Worm (Caenorhabditis elegans) whole organism, L4/young adult: ENCODE results near the gene srb-19.

ENCODE experiments used
- W03F9.2 ChIP-seq: fragments of 150-350 bp; optimal IDR thresholded peaks from 2 replicates; lab custom pipeline; 2014; ENCODE audit warnings: missing biosample characterization, missing genetic modification characterization
- dao-5 ChIP-seq: sonication (generic microtip); optimal IDR thresholded peaks from 2 replicates; lab custom pipeline; 2016; ENCODE audit warnings: missing genotype, missing genetic modification characterization, moderate library complexity, missing compliant biosample characterization
- him-1 ChIP-seq: sonication (generic microtip); optimal IDR thresholded peaks from 2 replicates; lab custom pipeline; 2016; ENCODE audit warnings: missing genotype, missing genetic modification reagents, missing genetic modification characterization, missing compliant biosample characterization

The srb-19 gene

DNA sequence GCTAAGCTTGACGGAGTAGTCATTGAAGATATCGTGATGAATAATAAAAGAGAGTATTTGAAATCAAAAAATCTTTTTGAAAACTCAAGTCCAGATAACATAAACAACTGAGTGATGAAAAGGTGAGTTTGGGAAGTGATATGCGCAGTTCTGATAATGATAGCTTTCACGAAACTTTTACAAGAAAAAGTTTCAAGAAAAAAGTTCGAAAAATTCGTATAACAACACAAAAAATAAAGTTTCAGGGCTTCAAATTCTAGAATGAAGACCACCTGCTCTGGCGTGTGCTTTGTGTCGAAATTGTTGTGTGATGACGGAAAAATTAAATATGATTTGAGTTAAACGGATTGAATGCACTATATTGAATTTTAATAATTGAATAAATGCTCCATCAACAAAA, at the start of gene srb-19:
Gene srb-19 (minus strand): TSS at position 101 of the 400 bp plus-strand sequence.
- TF ChIP-seq dao-5 (tag; lab: Kevin White, UChicago): no peak
- no peak for TF ChIP-seq him-1 (tag; lab: Kevin White, UChicago)
- TF ChIP-seq W03F9.2: no peak

DNA sequence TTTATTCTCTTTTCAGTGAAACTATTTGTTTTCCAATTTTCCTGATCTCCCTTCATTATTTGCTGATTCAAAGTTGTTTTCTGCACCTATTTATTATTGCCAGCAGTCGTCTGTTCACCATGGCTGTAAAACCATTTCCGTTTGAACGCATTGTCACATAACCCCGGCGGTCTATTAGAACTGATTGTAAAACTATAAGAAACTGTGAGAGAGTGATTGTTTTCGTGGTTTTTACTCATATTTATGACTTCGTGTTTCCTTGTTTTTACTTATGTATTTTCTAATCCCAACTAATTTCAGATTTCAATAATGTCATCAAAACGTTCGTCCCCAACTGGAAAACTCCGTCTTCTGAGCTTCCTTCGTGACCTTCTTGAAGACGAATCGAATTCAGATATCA, 43.0 kb upstream of the srb-19 start, which contains the start of gene F19F10.1:
Gene F19F10.1 (plus strand): TSS at position 301 of the 400 bp plus-strand sequence.
- TF ChIP-seq dao-5 (tag; lab: Kevin White, UChicago) (no peak), him-1 (tag; lab: Kevin White, UChicago) (no peak), W03F9.2 (no peak)

DNA sequence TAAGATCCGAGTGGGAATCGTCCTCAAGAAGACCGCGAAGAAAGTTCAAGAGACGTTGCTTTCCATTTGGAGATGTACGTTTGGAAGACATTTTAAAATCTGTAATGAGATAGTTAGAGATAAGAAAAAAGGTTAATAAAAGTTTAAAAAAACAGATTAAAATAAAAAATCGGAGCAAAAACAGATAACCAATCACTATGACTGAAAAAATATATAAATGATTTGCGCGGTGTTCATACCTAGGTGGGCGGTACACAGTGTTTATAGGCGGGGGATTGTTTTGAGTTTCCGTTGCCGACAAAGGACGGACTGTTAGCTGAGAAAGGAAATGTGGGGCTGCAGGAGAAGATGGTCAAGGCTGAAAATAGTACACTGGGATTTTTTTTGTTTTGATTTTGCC, 38.7 kb upstream of the srb-19 start, which contains the start of gene ets-7:
Gene ets-7 (minus strand): TSS at position 101 of the 400 bp plus-strand sequence.
- no peak for TF ChIP-seq W03F9.2
- TF ChIP-seq him-1 (tag; lab: Kevin White, UChicago): no peak
- TF ChIP-seq dao-5 (tag; lab: Kevin White, UChicago): no peak

DNA sequence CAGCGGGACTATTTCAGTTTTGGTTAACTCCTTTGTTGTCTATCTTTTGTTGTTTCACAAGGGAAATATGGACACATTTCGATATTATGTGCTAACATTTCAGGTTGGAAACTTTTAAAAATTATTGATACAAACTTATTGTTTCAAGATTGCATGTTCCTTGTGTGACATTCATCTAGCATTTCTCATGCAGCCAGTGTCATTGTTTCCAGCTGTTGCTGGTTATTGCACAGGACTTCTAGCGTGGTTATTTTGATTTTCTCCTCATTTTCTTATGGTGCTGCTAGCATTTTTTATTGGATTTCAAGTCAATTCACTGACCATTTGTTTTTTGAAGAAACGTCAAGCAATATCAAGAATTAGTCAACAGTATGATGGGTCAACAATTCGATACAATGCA, 35.9 kb upstream of the srb-19 start:
- TF ChIP-seq him-1 (tag; lab: Kevin White, UChicago) (no peak), W03F9.2 (no peak), dao-5 (tag; lab: Kevin White, UChicago) (no peak)

DNA sequence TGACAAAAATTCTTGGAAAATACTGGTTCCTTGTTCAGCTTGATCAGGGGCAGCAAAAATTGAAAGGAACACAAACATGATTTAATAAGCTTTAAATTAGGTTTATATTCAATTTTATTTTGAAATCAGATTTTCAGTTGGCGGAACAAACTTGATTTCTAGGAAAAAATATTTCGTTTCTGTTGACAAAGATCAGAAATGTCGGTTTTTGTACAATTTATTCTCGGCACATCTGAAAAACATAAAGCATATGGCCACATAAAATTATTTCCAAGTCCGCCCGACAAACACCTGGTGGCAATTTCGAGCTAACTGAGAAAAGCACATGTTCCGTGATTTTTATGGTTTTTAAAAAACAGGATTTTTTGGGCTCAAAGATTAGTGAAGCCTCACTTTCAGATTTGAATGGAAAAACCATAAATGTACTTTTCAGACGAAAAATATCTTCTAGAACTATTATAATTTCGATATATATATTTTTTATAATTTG, 33.9 kb upstream of the srb-19 start, which contains the start of gene ttr-10:
Gene ttr-10 (minus strand): TSS at position 51 of the 490 bp plus-strand sequence.
- TF ChIP-seq dao-5 (tag; lab: Kevin White, UChicago) (no peak), him-1 (tag; lab: Kevin White, UChicago) (no peak), W03F9.2 (no peak)

DNA sequence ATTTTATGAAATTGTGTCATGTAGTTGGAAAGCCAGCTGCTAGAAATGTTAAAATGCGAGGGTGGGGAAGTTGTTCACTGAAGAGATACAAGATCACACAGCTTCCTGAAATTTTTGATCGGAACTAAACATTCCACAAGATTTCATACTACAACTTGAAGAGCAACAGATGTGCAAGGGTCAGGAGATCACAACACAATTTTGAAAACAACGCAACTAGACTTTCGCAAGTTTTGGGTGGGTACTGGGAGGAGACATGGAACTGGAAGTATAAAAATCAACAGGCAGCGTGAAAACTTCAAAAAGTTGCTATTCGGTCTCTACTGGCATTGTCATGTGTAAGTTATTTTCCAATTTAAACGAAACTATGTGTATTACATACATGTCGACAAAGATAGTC, 31.8 kb upstream of the srb-19 start, which contains the start of gene F19F10.3:
Gene F19F10.3 (plus strand): TSS at position 301 of the 400 bp plus-strand sequence.
- TF ChIP-seq W03F9.2 (no peak), him-1 (tag; lab: Kevin White, UChicago) (no peak), dao-5 (tag; lab: Kevin White, UChicago) (no peak)

DNA sequence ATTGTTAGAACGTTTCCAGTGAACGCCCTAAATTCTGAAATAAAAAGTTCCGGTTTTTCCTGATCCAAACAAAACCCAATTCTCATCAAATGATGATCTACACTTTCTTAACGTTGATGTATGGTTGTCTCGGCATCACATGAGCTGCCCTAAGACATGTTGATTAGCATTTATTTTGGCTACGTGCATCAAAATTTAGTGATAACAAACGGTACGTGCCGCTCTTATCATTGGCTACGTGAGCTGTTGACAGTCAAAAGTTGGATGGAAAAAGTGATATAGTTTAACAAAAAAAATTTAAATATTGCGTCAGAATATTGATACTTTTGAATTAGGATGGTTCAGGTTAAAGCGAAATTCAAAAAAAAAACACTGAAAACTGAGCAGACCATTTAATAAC, 28.0 kb upstream of the srb-19 start:
- TF ChIP-seq him-1 (tag; lab: Kevin White, UChicago): no peak
- TF ChIP-seq W03F9.2: no peak
- TF ChIP-seq dao-5 (tag; lab: Kevin White, UChicago): no peak

DNA sequence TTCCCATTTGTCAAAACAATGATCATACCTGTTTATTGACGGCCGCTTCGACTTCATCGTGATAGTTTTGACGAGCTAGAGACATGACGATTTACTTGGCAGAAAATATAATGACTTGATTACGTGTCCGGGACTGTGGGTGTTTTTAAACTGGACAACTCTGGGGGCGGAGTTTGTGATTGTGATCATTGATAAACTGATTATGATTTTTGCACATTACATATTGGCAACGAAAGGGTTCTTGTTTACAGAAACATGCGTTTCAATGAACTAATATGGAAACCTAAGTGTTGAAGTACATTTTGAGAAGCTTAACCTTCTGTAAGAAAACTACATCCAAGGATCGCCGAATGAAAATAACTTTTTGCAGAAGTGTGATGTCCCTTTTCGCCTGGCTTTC, 27.5 kb upstream of the srb-19 start, which contains the start of gene ftn-1:
Gene ftn-1 (minus strand): TSS at position 101 of the 400 bp plus-strand sequence.
- TF ChIP-seq W03F9.2 (no peak), him-1 (tag; lab: Kevin White, UChicago) (no peak)

DNA sequence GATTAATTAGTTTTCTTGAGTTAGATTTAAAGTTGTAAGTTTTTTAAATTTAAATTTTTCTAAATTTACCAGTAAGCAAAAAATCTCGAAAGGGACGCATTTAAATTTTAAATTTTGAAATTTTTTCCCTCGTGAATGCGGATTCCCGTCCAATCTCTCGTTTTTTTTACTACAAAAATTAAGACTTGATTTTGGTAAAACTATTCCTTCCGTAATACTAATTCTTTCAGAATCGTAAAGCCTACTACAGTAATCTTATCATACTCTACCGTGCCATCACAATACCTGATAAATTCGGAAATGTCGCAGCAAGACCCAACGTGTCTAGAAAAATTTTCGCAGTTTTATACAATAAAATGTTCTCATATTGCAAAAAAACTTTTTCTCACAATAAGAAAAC, 25.2 kb upstream of the srb-19 start, which contains the start of the genes C54F6.19 and nhx-3:
Gene C54F6.19 (plus strand): TSS at position 301 of the 400 bp plus-strand sequence.
Gene nhx-3 (minus strand): TSS at position 337 of the 400 bp plus-strand sequence.
- TF ChIP-seq W03F9.2: no peak
- TF ChIP-seq dao-5 (tag; lab: Kevin White, UChicago): no peak
- no peak for TF ChIP-seq him-1 (tag; lab: Kevin White, UChicago)

DNA sequence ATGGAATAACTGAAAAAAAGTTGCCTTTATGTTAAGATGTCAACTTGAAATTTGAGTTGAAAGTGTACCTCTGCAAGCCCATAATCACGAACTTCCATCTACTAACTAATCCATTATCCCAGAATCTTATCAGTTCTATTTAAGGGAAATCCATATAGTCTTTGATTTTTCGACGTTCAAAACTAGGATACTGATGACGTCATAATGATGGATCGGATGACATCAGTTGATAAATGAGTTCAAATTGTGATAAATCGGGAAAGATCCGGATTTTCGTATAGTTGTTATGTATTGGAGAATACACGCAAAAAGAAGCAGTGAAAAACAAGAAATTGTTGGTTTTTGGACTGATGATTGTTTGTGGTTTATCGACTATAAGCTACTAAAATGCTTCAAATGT, 23.8 kb upstream of the srb-19 start:
- TF ChIP-seq dao-5 (tag; lab: Kevin White, UChicago) (no peak), W03F9.2 (no peak), him-1 (tag; lab: Kevin White, UChicago) (no peak)

DNA sequence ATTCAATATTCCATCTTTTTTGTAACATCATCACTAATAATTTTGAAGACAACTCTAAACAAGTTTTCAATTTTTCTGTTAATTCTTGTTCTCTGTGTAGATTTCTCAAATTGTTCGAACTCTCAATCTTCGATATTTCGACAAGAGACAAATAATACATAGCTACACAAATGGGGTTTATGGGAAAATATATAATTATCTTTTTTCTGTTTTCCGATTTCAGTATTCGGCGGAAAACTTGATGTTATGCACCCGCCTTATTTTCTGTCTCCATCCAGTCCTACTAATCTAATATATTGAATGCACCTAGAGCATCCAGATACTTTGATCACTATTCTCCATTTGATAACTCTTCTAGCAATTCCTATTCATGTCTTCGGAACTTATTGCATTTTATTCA, 19.0 kb upstream of the srb-19 start, which contains the start of gene srh-268:
Gene srh-268 (plus strand): TSS at position 301 of the 400 bp plus-strand sequence.
- TF ChIP-seq him-1 (tag; lab: Kevin White, UChicago): no peak
- TF ChIP-seq W03F9.2: no peak
- TF ChIP-seq dao-5 (tag; lab: Kevin White, UChicago): no peak

DNA sequence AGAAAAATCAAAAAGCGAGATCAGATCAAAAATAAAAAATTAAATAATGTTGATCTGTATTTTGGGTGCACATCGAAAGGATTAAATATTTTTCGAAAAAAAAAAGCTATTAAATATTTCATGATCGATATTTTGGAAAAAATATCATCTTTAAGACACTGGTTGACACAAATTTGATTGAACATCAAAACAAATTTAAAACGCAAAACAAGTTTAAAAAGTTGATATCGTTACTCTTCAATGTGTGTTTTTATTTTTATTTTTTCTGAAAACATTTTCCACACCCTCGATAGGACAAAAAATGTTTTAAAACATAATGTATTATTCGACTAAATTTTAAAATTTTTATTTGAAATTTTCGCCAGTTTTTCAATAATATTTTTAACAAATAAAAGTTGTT, 18.0 kb upstream of the srb-19 start, which contains the start of gene C54F6.12:
Gene C54F6.12 (minus strand): TSS at position 101 of the 400 bp plus-strand sequence.
- TF ChIP-seq W03F9.2 (no peak), him-1 (tag; lab: Kevin White, UChicago) (no peak), dao-5 (tag; lab: Kevin White, UChicago) (no peak)

DNA sequence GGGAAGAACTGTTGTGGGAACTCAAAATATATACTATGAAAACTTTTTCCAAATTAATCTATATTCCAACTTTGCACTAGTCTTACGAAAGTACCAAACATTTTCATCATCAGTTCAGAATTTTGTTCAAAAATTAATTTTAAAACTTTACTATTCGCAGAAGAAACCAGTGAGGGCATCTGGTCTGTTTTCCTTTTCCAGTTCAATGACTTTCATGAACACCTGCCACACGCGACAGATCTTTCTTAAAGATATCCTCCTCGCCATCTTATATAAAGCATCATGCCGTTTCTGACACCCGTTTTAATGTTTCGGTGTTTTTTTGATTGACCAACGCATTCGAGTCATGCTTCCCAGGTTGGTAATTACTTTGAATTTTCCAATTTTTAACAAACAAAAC, 13.0 kb upstream of the srb-19 start, which contains the start of gene C54F6.3:
Gene C54F6.3 (plus strand): TSS at position 301 of the 400 bp plus-strand sequence.
- TF ChIP-seq W03F9.2 (no peak), dao-5 (tag; lab: Kevin White, UChicago) (no peak), him-1 (tag; lab: Kevin White, UChicago) (no peak)

DNA sequence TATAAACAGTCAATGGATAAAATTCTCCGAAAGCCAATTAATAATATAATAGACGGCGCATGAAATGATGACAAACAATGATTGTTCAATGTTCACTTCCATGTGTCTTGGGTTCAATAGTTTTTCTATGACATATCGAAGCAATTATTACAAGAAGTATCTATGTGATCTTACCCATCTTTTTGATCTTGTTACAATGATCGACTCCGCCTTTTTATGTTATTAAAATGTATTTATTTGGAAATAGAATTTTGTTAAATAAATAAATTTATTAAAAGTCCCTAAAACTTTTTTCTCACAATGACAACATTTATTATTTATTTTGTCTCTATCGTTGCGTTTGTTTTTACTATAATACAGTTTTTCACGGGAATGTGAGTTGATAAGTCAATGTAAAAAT, 9.9 kb upstream of the srb-19 start, which contains the start of gene swt-2:
Gene swt-2 (plus strand): TSS at position 301 of the 400 bp plus-strand sequence.
- no peak for TF ChIP-seq dao-5 (tag; lab: Kevin White, UChicago)
- TF ChIP-seq him-1 (tag; lab: Kevin White, UChicago): no peak
- no peak for TF ChIP-seq W03F9.2
